Fruit fly (Drosophila melanogaster) whole organism, prepupa: ENCODE data around the gene CG31693.

ENCODE experiments used
- Blimp-1 ChIP-seq: fragments of 200-800 bp; sonication (Bioruptor generic); optimal IDR thresholded peaks from 3 replicates; lab custom pipeline; 2017; ENCODE audit warnings: missing biosample characterization, missing genetic modification characterization, mild to moderate bottlenecking, moderate library complexity, missing genetic modification reagents
- CG10631 ChIP-seq: fragments of 200-800 bp; sonication (Bioruptor generic); optimal IDR thresholded peaks from 2 replicates; lab custom pipeline; 2016; ENCODE audit warnings: missing biosample characterization, missing genetic modification characterization
- CG10669 ChIP-seq: fragments of 200-800 bp; sonication (Bioruptor generic); optimal IDR thresholded peaks from 3 replicates; lab custom pipeline; 2018; ENCODE audit warnings: missing biosample characterization, mild to moderate bottlenecking, missing genetic modification characterization, moderate library complexity
- CG11294 ChIP-seq: fragments of 200-800 bp; sonication (Bioruptor generic); IDR thresholded peaks from 2 replicates; pipeline ENCODE4 v1.3.6; 2022; ENCODE audit warnings: missing biosample characterization, missing genetic modification characterization
- CG11762 ChIP-seq: fragments of 200-800 bp; sonication (Bioruptor generic); optimal IDR thresholded peaks from 3 replicates; lab custom pipeline; 2016; ENCODE audit warnings: missing biosample characterization, missing genetic modification characterization; ENCODE audit not compliant: insufficient read depth
- CG11902 ChIP-seq: fragments of 200-800 bp; sonication (Bioruptor generic); optimal IDR thresholded peaks from 3 replicates; lab custom pipeline; 2016; ENCODE audit warnings: missing biosample characterization, missing genetic modification characterization
- CG15336 ChIP-seq: fragments of 200-800 bp; sonication (Bioruptor generic); IDR thresholded peaks from 2 replicates; pipeline ENCODE4 v1.3.6; 2022; ENCODE audit warnings: missing biosample characterization, missing genetic modification characterization
- CG1621 ChIP-seq: fragments of 200-800 bp; sonication (Bioruptor generic); optimal IDR thresholded peaks from 3 replicates; lab custom pipeline; 2018; ENCODE audit warnings: missing biosample characterization, mild to moderate bottlenecking, missing genetic modification characterization
- CG16779 ChIP-seq: fragments of 200-800 bp; sonication (Bioruptor generic); optimal IDR thresholded peaks from 3 replicates; lab custom pipeline; 2017; ENCODE audit warnings: missing biosample characterization, mild to moderate bottlenecking, missing genetic modification characterization
- CG3032 ChIP-seq: fragments of 200-800 bp; optimal IDR thresholded peaks from 2 replicates; lab custom pipeline; 2019; ENCODE audit warnings: missing biosample characterization, mild to moderate bottlenecking, missing genetic modification characterization, moderate library complexity
- CG32006 ChIP-seq: fragments of 200-800 bp; sonication (Bioruptor generic); optimal IDR thresholded peaks from 3 replicates; lab custom pipeline; 2017; ENCODE audit warnings: missing biosample characterization, mild to moderate bottlenecking, missing genetic modification characterization
- CG34406 ChIP-seq: fragments of 200-800 bp; sonication (Bioruptor generic); optimal IDR thresholded peaks from 3 replicates; lab custom pipeline; 2016; ENCODE audit warnings: missing biosample characterization, missing genetic modification characterization
- CG3919 ChIP-seq: fragments of 200-800 bp; sonication (Bioruptor generic); optimal IDR thresholded peaks from 3 replicates; lab custom pipeline; 2016; ENCODE audit warnings: missing biosample characterization, missing genetic modification characterization
- CG4318 ChIP-seq: fragments of 200-800 bp; sonication (Bioruptor generic); optimal IDR thresholded peaks from 3 replicates; lab custom pipeline; 2017; ENCODE audit warnings: missing biosample characterization, mild to moderate bottlenecking, missing genetic modification characterization
- CG6163 ChIP-seq: fragments of 200-800 bp; sonication (Bioruptor generic); IDR thresholded peaks from 3 replicates; pipeline ENCODE4 v1.3.6; 2022; ENCODE audit warnings: missing biosample characterization, missing genetic modification characterization
- CG6808 ChIP-seq: fragments of 200-800 bp; sonication (Bioruptor generic); optimal IDR thresholded peaks from 3 replicates; lab custom pipeline; 2017; ENCODE audit warnings: missing biosample characterization, missing genetic modification characterization, mild to moderate bottlenecking, moderate library complexity, missing genetic modification reagents
- CG7368 ChIP-seq: fragments of 200-800 bp; sonication (Bioruptor generic); optimal IDR thresholded peaks from 3 replicates; lab custom pipeline; 2016; ENCODE audit warnings: missing biosample characterization, missing genetic modification characterization
- CG8119 ChIP-seq: fragments of 200-800 bp; sonication (Bioruptor generic); IDR thresholded peaks from 3 replicates; pipeline ENCODE4 v1.3.6; 2022; ENCODE audit warnings: missing biosample characterization, missing genetic modification characterization
- CG8319 ChIP-seq: fragments of 200-800 bp; sonication (Bioruptor generic); optimal IDR thresholded peaks from 3 replicates; lab custom pipeline; 2016; ENCODE audit warnings: missing biosample characterization, missing genetic modification characterization
- CG8632 ChIP-seq: fragments of 200-800 bp; sonication (Bioruptor generic); optimal IDR thresholded peaks from 3 replicates; lab custom pipeline; 2016; ENCODE audit warnings: missing biosample characterization, missing genetic modification characterization
- CG9139 ChIP-seq: fragments of 200-800 bp; sonication (Bioruptor generic); optimal IDR thresholded peaks from 3 replicates; lab custom pipeline; 2017; ENCODE audit warnings: missing biosample characterization, mild to moderate bottlenecking, missing genetic modification characterization
- Eip78C ChIP-seq: fragments of 200-800 bp; sonication (Bioruptor generic); peaks from one replicate; lab custom pipeline; 2016; ENCODE audit warnings: missing biosample characterization, missing genetic modification characterization
- Eip93F ChIP-seq: fragments of 200-800 bp; sonication (Bioruptor generic); optimal IDR thresholded peaks from 2 replicates; lab custom pipeline; 2016; ENCODE audit warnings: missing biosample characterization, mild to moderate bottlenecking, missing genetic modification characterization
- Ets21C ChIP-seq: fragments of 200-800 bp; sonication (Bioruptor generic); optimal IDR thresholded peaks from 3 replicates; lab custom pipeline; 2016; ENCODE audit warnings: missing biosample characterization, missing genetic modification characterization
- Ets96B ChIP-seq: fragments of 200-800 bp; optimal IDR thresholded peaks from 2 replicates; lab custom pipeline; 2019; ENCODE audit warnings: missing biosample characterization, mild to moderate bottlenecking, missing genetic modification characterization, moderate library complexity
- Gug ChIP-seq: fragments of 200-800 bp; sonication (Bioruptor generic); IDR thresholded peaks from 2 replicates; pipeline ENCODE4 v1.3.6; 2022; ENCODE audit warnings: missing biosample characterization, missing genetic modification characterization
- Hr38 ChIP-seq: sonication (Bioruptor generic); optimal IDR thresholded peaks from 2 replicates; lab custom pipeline; 2016; ENCODE audit warnings: missing biosample characterization, missing genetic modification characterization
- Hr39 ChIP-seq: fragments of 200-800 bp; sonication (Bioruptor generic); optimal IDR thresholded peaks from 2 replicates; lab custom pipeline; 2016; ENCODE audit warnings: missing biosample characterization, missing genetic modification characterization
- Hr4 ChIP-seq: fragments of 200-800 bp; sonication (Bioruptor generic); optimal IDR thresholded peaks from 3 replicates; lab custom pipeline; 2016; ENCODE audit warnings: missing biosample characterization, missing genetic modification characterization
- Met ChIP-seq: fragments of 200-800 bp; sonication (Bioruptor generic); optimal IDR thresholded peaks from 3 replicates; lab custom pipeline; 2016; ENCODE audit warnings: missing biosample characterization, missing genetic modification characterization
- OdsH ChIP-seq: fragments of 200-800 bp; sonication (Bioruptor generic); optimal IDR thresholded peaks from 3 replicates; lab custom pipeline; 2016; ENCODE audit warnings: missing biosample characterization, missing genetic modification characterization
- Smox ChIP-seq: fragments of 200-800 bp; sonication (Bioruptor generic); optimal IDR thresholded peaks from 3 replicates; lab custom pipeline; 2016; ENCODE audit warnings: missing biosample characterization, missing genetic modification characterization
- Sox102F ChIP-seq: fragments of 200-800 bp; sonication (Bioruptor generic); optimal IDR thresholded peaks from 2 replicates; lab custom pipeline; 2016; ENCODE audit warnings: missing biosample characterization, mild to moderate bottlenecking, missing genetic modification characterization
- Sox14 ChIP-seq: fragments of 200-800 bp; sonication (Bioruptor generic); optimal IDR thresholded peaks from 3 replicates; lab custom pipeline; 2016; ENCODE audit warnings: missing biosample characterization, missing genetic modification characterization
- Sox15 ChIP-seq: fragments of 200-800 bp; sonication (Bioruptor generic); optimal IDR thresholded peaks from 3 replicates; lab custom pipeline; 2016; ENCODE audit warnings: missing biosample characterization, missing genetic modification characterization
- achi ChIP-seq: fragments of 200-800 bp; sonication (Bioruptor generic); optimal IDR thresholded peaks from 3 replicates; lab custom pipeline; 2016; ENCODE audit warnings: missing biosample characterization, missing genetic modification characterization
- acj6 ChIP-seq: fragments of 200-800 bp; sonication (Bioruptor generic); optimal IDR thresholded peaks from 3 replicates; lab custom pipeline; 2016; ENCODE audit warnings: missing biosample characterization, missing genetic modification characterization
- cyc ChIP-seq: fragments of 200-800 bp; sonication (Bioruptor generic); optimal IDR thresholded peaks from 3 replicates; lab custom pipeline; 2016; ENCODE audit warnings: missing biosample characterization, missing genetic modification characterization
- dac ChIP-seq: fragments of 200-800 bp; sonication (Bioruptor generic); optimal IDR thresholded peaks from 2 replicates; lab custom pipeline; 2017; ENCODE audit warnings: missing biosample characterization, mild to moderate bottlenecking, missing genetic modification characterization
- dsx ChIP-seq: fragments of 200-800 bp; optimal IDR thresholded peaks from 3 replicates; lab custom pipeline; 2019; ENCODE audit warnings: missing biosample characterization, mild to moderate bottlenecking, missing genetic modification characterization, moderate library complexity; ENCODE audit not compliant: poor library complexity, severe bottlenecking
- eg ChIP-seq: fragments of 200-800 bp; sonication (Bioruptor generic); IDR thresholded peaks from 3 replicates; pipeline ENCODE4 v1.3.6; 2022; ENCODE audit warnings: missing biosample characterization, missing genetic modification characterization
- esn ChIP-seq: fragments of 200-800 bp; sonication (Bioruptor generic); optimal IDR thresholded peaks from 2 replicates; lab custom pipeline; 2016; ENCODE audit warnings: missing biosample characterization, mild to moderate bottlenecking, missing genetic modification characterization, moderate library complexity
- fd59A ChIP-seq: fragments of 200-800 bp; sonication (Bioruptor generic); optimal IDR thresholded peaks from 2 replicates; lab custom pipeline; 2017; ENCODE audit warnings: missing biosample characterization, mild to moderate bottlenecking, missing genetic modification characterization, missing genetic modification reagents
- fd85E ChIP-seq: fragments of 200-800 bp; sonication (Bioruptor generic); optimal IDR thresholded peaks from 3 replicates; lab custom pipeline; 2016; ENCODE audit warnings: missing biosample characterization, missing genetic modification characterization
- fkh ChIP-seq: fragments of 200-800 bp; sonication (Bioruptor generic); optimal IDR thresholded peaks from 3 replicates; lab custom pipeline; 2017; ENCODE audit warnings: missing biosample characterization, mild to moderate bottlenecking, missing genetic modification characterization, moderate library complexity
- lz ChIP-seq: fragments of 200-800 bp; sonication (Bioruptor generic); optimal IDR thresholded peaks from 3 replicates; lab custom pipeline; 2016; ENCODE audit warnings: missing biosample characterization, missing genetic modification characterization
- net ChIP-seq: fragments of 200-800 bp; sonication (Bioruptor generic); optimal IDR thresholded peaks from 3 replicates; lab custom pipeline; 2016; ENCODE audit warnings: missing biosample characterization, missing genetic modification characterization
- pdm3 ChIP-seq: fragments of 200-800 bp; sonication (Bioruptor generic); optimal IDR thresholded peaks from 3 replicates; lab custom pipeline; 2016; ENCODE audit warnings: missing biosample characterization, missing genetic modification characterization
- salr ChIP-seq, 2 experiments: fragments of 200-800 bp; sonication (Bioruptor generic); optimal IDR thresholded peaks; 3 replicates each; lab custom pipeline; 2016 to 2018; ENCODE audit warnings: missing biosample characterization in 2 of 2, missing genetic modification characterization in 2 of 2, mild to moderate bottlenecking in 1 of 2
- spab ChIP-seq: fragments of 200-800 bp; sonication (Bioruptor generic); optimal IDR thresholded peaks from 2 replicates; lab custom pipeline; 2017; ENCODE audit warnings: missing biosample characterization, mild to moderate bottlenecking, missing genetic modification characterization, missing genetic modification reagents
- ss ChIP-seq, 2 experiments: fragments of 200-800 bp; sonication (Bioruptor generic); optimal IDR thresholded peaks; 2 replicates in 1 of 2; 3 replicates in 1 of 2; lab custom pipeline; 2017 to 2018; ENCODE audit warnings: mild to moderate bottlenecking in 2 of 2, missing biosample characterization in 2 of 2, missing genetic modification characterization in 2 of 2, moderate library complexity in 1 of 2
- svp ChIP-seq: fragments of 200-800 bp; sonication (Bioruptor generic); peaks from one replicate; lab custom pipeline; 2016; ENCODE audit warnings: missing biosample characterization, missing genetic modification characterization
- topi ChIP-seq: fragments of 200-800 bp; sonication (Bioruptor generic); optimal IDR thresholded peaks from 3 replicates; lab custom pipeline; 2016; ENCODE audit warnings: missing biosample characterization, missing genetic modification characterization

CG31693 gene

dm6 chr2L:21993377-21993776, 21.6 kb upstream of the CG31693 start:
- TF ChIP-seq Sox15 (GFP tag; lab: Kevin White, UChicago) (no peak), dsx (GFP tag; lab: Kevin White, UChicago) (peak; percentile 58), acj6 (GFP tag; lab: Kevin White, UChicago) (peak; percentile 19), Blimp-1 (GFP tag; lab: Kevin White, UChicago) (no peak), CG8632 (GFP tag; lab: Kevin White, UChicago) (peak; percentile 21), CG15336 (no peak), CG1621 (tag; lab: Kevin White, UChicago) (no peak), fd59A (GFP tag; lab: Kevin White, UChicago) (no peak), topi (GFP tag; lab: Kevin White, UChicago) (peak; percentile 35), CG11294 (GFP tag; lab: Robert Waterston, UW) (no peak), CG6808 (GFP tag; lab: Kevin White, UChicago) (peak; percentile 55), Hr39 (peak; percentile 25), pdm3 (GFP tag; lab: Kevin White, UChicago) (peak; percentile 15), Sox102F (GFP tag; lab: Kevin White, UChicago) (peak; percentile 12), CG11762 (GFP tag; lab: Kevin White, UChicago) (no peak), Eip78C (GFP tag; lab: Kevin White, UChicago) (no peak), CG34406 (GFP tag; lab: Kevin White, UChicago) (no peak), fd85E (no peak), Hr38 (GFP tag; lab: Kevin White, UChicago) (no peak), svp (peak; percentile 73), CG10669 (GFP tag; lab: Kevin White, UChicago) (peak; percentile 20), CG9139 (GFP tag; lab: Kevin White, UChicago) (no peak), net (no peak), CG6163 (GFP tag; lab: Robert Waterston, UW) (no peak), CG8119 (no peak), CG3032 (tag; lab: Kevin White, UChicago) (peak; percentile 51), Ets96B (tag; lab: Kevin White, UChicago) (no peak), dac (GFP tag; lab: Kevin White, UChicago) (no peak), Sox14 (GFP tag; lab: Kevin White, UChicago) (peak; percentile 39), Gug (GFP tag; lab: Robert Waterston, UW) (no peak), ss (GFP tag; optimal IDR thresholded peaks at IDR 0.05; lab: Kevin White, UChicago) (peak; percentile 19 to 25), lz (GFP tag; lab: Kevin White, UChicago) (peak; percentile 17), Ets21C (GFP tag; lab: Kevin White, UChicago) (no peak), achi (GFP tag; lab: Kevin White, UChicago) (peak; percentile 22), CG16779 (tag; lab: Kevin White, UChicago) (no peak), CG32006 (GFP tag; lab: Kevin White, UChicago) (no peak), CG4318 (GFP tag; lab: Kevin White, UChicago) (no peak), CG11902 (GFP tag; lab: Kevin White, UChicago) (no peak), Met (GFP tag; lab: Kevin White, UChicago) (peak; percentile 41), CG8319 (GFP tag; lab: Kevin White, UChicago) (no peak), eg (no peak), Hr4 (GFP tag; lab: Kevin White, UChicago) (no peak), CG3919 (GFP tag; lab: Kevin White, UChicago) (peak; percentile 40), CG7368 (GFP tag; lab: Kevin White, UChicago) (no peak), esn (GFP tag; lab: Kevin White, UChicago) (peak; percentile 46), Eip93F (no peak), OdsH (peak; percentile 5), cyc (GFP tag; lab: Kevin White, UChicago) (peak; percentile 25), Smox (GFP tag; lab: Kevin White, UChicago) (peak; percentile 13), salr (GFP tag; optimal IDR thresholded peaks at IDR 0.05; lab: Kevin White, UChicago) (peak in 1 of 2 experiments; percentile 10), CG10631 (GFP tag; lab: Kevin White, UChicago) (peak; percentile 37), fkh (GFP tag; lab: Kevin White, UChicago) (no peak), spab (peak; percentile 7)
